Fruit fly (Drosophila melanogaster) whole organism, embryonic: Measurements from ENCODE around the gene Mob3.

Experiments used
- BtbVII ChIP-seq: fragments of 200-800 bp; sonication (Bioruptor generic); optimal IDR thresholded peaks from 3 replicates; lab custom pipeline; 2017; ENCODE audit warnings: missing biosample characterization, mild to moderate bottlenecking, missing genetic modification characterization
- CG1024 ChIP-seq: fragments of 200-800 bp; sonication (Bioruptor generic); IDR thresholded peaks from 2 replicates; pipeline ENCODE4 v1.3.6; 2022; ENCODE audit warnings: missing biosample characterization, missing genetic modification characterization
- CG10431 ChIP-seq: fragments of 200-800 bp; sonication (Bioruptor generic); optimal IDR thresholded peaks from 3 replicates; lab custom pipeline; 2018; ENCODE audit warnings: missing biosample characterization, mild to moderate bottlenecking, missing genetic modification characterization
- CG12104 ChIP-seq: fragments of 200-800 bp; sonication (Bioruptor generic); optimal IDR thresholded peaks from 3 replicates; lab custom pipeline; 2016; ENCODE audit warnings: missing biosample characterization, missing genetic modification characterization
- CG12299 ChIP-seq: fragments of 200-800 bp; sonication (Bioruptor generic); optimal IDR thresholded peaks from 2 replicates; lab custom pipeline; 2018; ENCODE audit warnings: missing biosample characterization, mild to moderate bottlenecking, missing genetic modification characterization
- CG12942 ChIP-seq: fragments of 200-800 bp; sonication (Bioruptor generic); optimal IDR thresholded peaks from 3 replicates; lab custom pipeline; 2016; ENCODE audit warnings: missing biosample characterization, missing genetic modification characterization
- CG13424 ChIP-seq: fragments of 200-800 bp; sonication (Bioruptor generic); optimal IDR thresholded peaks from 2 replicates; lab custom pipeline; 2019; ENCODE audit warnings: missing biosample characterization, mild to moderate bottlenecking, missing genetic modification characterization, moderate library complexity
- CG14014 ChIP-seq: fragments of 200-800 bp; sonication (Bioruptor generic); IDR thresholded peaks from 2 replicates; pipeline ENCODE4 v1.3.6; 2022; ENCODE audit warnings: missing biosample characterization, missing genetic modification characterization
- CG14050 ChIP-seq: fragments of 200-800 bp; sonication (Bioruptor generic); IDR thresholded peaks from 3 replicates; pipeline ENCODE4 v1.3.6; 2022; ENCODE audit warnings: missing biosample characterization, missing genetic modification characterization
- CG14860 ChIP-seq: fragments of 200-800 bp; sonication (Bioruptor generic); IDR thresholded peaks from 3 replicates; pipeline ENCODE4 v1.3.6; 2022; ENCODE audit warnings: missing biosample characterization, missing genetic modification characterization; ENCODE audit not compliant: partially characterized antibody
- CG17912 ChIP-seq: fragments of 200-800 bp; sonication (Bioruptor generic); optimal IDR thresholded peaks from 2 replicates; lab custom pipeline; 2018; ENCODE audit warnings: missing biosample characterization, mild to moderate bottlenecking, missing genetic modification characterization
- CG18764 ChIP-seq: fragments of 200-800 bp; sonication (Bioruptor generic); optimal IDR thresholded peaks from 3 replicates; lab custom pipeline; 2016; ENCODE audit warnings: missing biosample characterization, missing genetic modification characterization
- CG2202 ChIP-seq: fragments of 200-800 bp; sonication (Bioruptor generic); optimal IDR thresholded peaks from 2 replicates; lab custom pipeline; 2018; ENCODE audit warnings: missing biosample characterization, mild to moderate bottlenecking, missing genetic modification characterization
- CG2875 ChIP-seq: fragments of 200-800 bp; sonication (Bioruptor generic); optimal IDR thresholded peaks from 2 replicates; lab custom pipeline; 2017; ENCODE audit warnings: missing biosample characterization, mild to moderate bottlenecking, missing genetic modification characterization, missing genetic modification reagents
- CG30020 ChIP-seq: fragments of 200-800 bp; optimal IDR thresholded peaks from 2 replicates; lab custom pipeline; 2019; ENCODE audit warnings: missing biosample characterization, mild to moderate bottlenecking, missing genetic modification characterization, moderate library complexity
- CG30431 ChIP-seq: fragments of 200-800 bp; sonication (Bioruptor generic); optimal IDR thresholded peaks from 2 replicates; lab custom pipeline; 2017; ENCODE audit warnings: missing biosample characterization, missing genetic modification characterization
- CG34422 ChIP-seq: fragments of 200-800 bp; sonication (Bioruptor generic); IDR thresholded peaks from 3 replicates; pipeline ENCODE4 v1.3.6; 2022; ENCODE audit warnings: missing biosample characterization, missing genetic modification characterization
- CG7987 ChIP-seq: fragments of 200-800 bp; sonication (Bioruptor generic); optimal IDR thresholded peaks from 2 replicates; lab custom pipeline; 2018; ENCODE audit warnings: missing biosample characterization, mild to moderate bottlenecking, missing genetic modification characterization, moderate library complexity
- CG8089 ChIP-seq: fragments of 200-800 bp; sonication (Bioruptor generic); optimal IDR thresholded peaks from 3 replicates; lab custom pipeline; 2016; ENCODE audit warnings: missing biosample characterization, missing genetic modification characterization
- CG8290 ChIP-seq, 3 experiments: fragments of 200-800 bp; sonication (Bioruptor generic); optimal IDR thresholded peaks; 2 replicates each; lab custom pipeline; 2016 to 2019; ENCODE audit warnings: missing biosample characterization in 3 of 3, missing genetic modification characterization in 3 of 3, mild to moderate bottlenecking in 2 of 3, moderate library complexity in 1 of 3
- CG8924 ChIP-seq: fragments of 200-800 bp; optimal IDR thresholded peaks from 3 replicates; lab custom pipeline; 2019; ENCODE audit warnings: missing biosample characterization, mild to moderate bottlenecking, missing genetic modification characterization, moderate library complexity
- CG9437 ChIP-seq: fragments of 200-800 bp; sonication (Bioruptor generic); optimal IDR thresholded peaks from 2 replicates; lab custom pipeline; 2018; ENCODE audit warnings: missing biosample characterization, mild to moderate bottlenecking, missing genetic modification characterization
- D ChIP-seq, 2 experiments: fragments of 200-800 bp in 1 of 2; fragments of >200 bp in 1 of 2; sonication (Bioruptor generic) in 1 of 2; optimal IDR thresholded peaks; 2 replicates in 1 of 2; 3 replicates in 1 of 2; lab custom pipeline; 2017; ENCODE audit warnings: mild to moderate bottlenecking in 1 of 2, missing biosample characterization in 1 of 2, missing genetic modification characterization in 1 of 2, missing genetic modification reagents in 1 of 2
- Deaf1 ChIP-seq: fragments of 200-800 bp; optimal IDR thresholded peaks from 3 replicates; lab custom pipeline; 2019; ENCODE audit warnings: missing biosample characterization, mild to moderate bottlenecking, missing genetic modification characterization, moderate library complexity
- Dip3 ChIP-seq: fragments of 200-800 bp; sonication (Bioruptor generic); optimal IDR thresholded peaks from 3 replicates; lab custom pipeline; 2016; ENCODE audit warnings: missing biosample characterization, missing genetic modification characterization
- Dll ChIP-seq: fragments of 200-800 bp; sonication (Bioruptor generic); IDR thresholded peaks from 4 replicates; pipeline ENCODE4 v1.3.6; 2022; ENCODE audit warnings: missing biosample characterization, missing genetic modification characterization; ENCODE audit not compliant: partially characterized antibody
- Gsc ChIP-seq: fragments of 200-800 bp; sonication (Bioruptor generic); IDR thresholded peaks from 2 replicates; pipeline ENCODE4 v1.3.6; 2022; ENCODE audit warnings: missing biosample characterization, missing genetic modification characterization
- H15 ChIP-seq: fragments of 200-800 bp; sonication (Bioruptor generic); IDR thresholded peaks from 3 replicates; pipeline ENCODE4 v1.3.6; 2022; ENCODE audit warnings: missing biosample characterization, missing genetic modification characterization
- Hey ChIP-seq: fragments of 200-800 bp; sonication (Bioruptor generic); optimal IDR thresholded peaks from 3 replicates; lab custom pipeline; 2018; ENCODE audit warnings: missing biosample characterization, mild to moderate bottlenecking, missing genetic modification characterization
- Hr3 ChIP-seq: fragments of 200-800 bp; sonication (Bioruptor generic); optimal IDR thresholded peaks from 3 replicates; lab custom pipeline; 2016; ENCODE audit warnings: missing biosample characterization, missing genetic modification characterization
- Kr ChIP-seq: fragments of 200-800 bp; sonication (Bioruptor generic); optimal IDR thresholded peaks from 2 replicates; lab custom pipeline; 2017; ENCODE audit warnings: missing biosample characterization, mild to moderate bottlenecking, missing genetic modification characterization
- Max ChIP-seq: fragments of 200-800 bp; sonication (Bioruptor generic); optimal IDR thresholded peaks from 2 replicates; lab custom pipeline; 2016; ENCODE audit warnings: missing biosample characterization, mild to moderate bottlenecking, missing genetic modification characterization
- bab2 ChIP-seq: fragments of 200-800 bp; sonication (Bioruptor generic); optimal IDR thresholded peaks from 2 replicates; lab custom pipeline; 2016; ENCODE audit warnings: missing biosample characterization, missing genetic modification characterization
- chm ChIP-seq: fragments of 200-800 bp; sonication (Bioruptor generic); IDR thresholded peaks from 2 replicates; pipeline ENCODE4 v1.3.6; 2022; ENCODE audit warnings: missing biosample characterization, missing genetic modification characterization
- disco-r ChIP-seq: fragments of 200-800 bp; sonication (Bioruptor generic); optimal IDR thresholded peaks from 2 replicates; lab custom pipeline; 2016; ENCODE audit warnings: missing biosample characterization, missing genetic modification characterization
- dysf ChIP-seq: fragments of 200-800 bp; sonication (Bioruptor generic); IDR thresholded peaks from 3 replicates; pipeline ENCODE4 v1.3.6; 2022; ENCODE audit warnings: missing biosample characterization, missing genetic modification characterization
- fd64A ChIP-seq: fragments of 200-800 bp; sonication (Bioruptor generic); optimal IDR thresholded peaks from 3 replicates; lab custom pipeline; 2018; ENCODE audit warnings: missing biosample characterization, mild to moderate bottlenecking, missing genetic modification characterization
- gro ChIP-seq: fragments of 200-800 bp; sonication (Bioruptor generic); optimal IDR thresholded peaks from 2 replicates; lab custom pipeline; 2016; ENCODE audit warnings: missing biosample characterization, missing genetic modification characterization
- hkb ChIP-seq, 2 experiments: fragments of 200-800 bp in 1 of 2; fragments of >200 bp in 1 of 2; sonication (Bioruptor generic) in 1 of 2; IDR thresholded peaks in 1 of 2; optimal IDR thresholded peaks in 1 of 2; 2 replicates each; pipeline versions ENCODE4 v1.3.6 to Lab custom; 2017 to 2022; ENCODE audit warnings: missing biosample characterization in 1 of 2, missing genetic modification characterization in 1 of 2
- lola ChIP-seq, 3 experiments: fragments of >200 bp in 2 of 3; fragments of 200-800 bp in 1 of 3; sonication (Bioruptor generic) in 1 of 3; optimal IDR thresholded peaks; 2 replicates each; lab custom pipeline; 2017 to 2019; ENCODE audit warnings: missing biosample characterization in 3 of 3, missing genetic modification characterization in 3 of 3, mild to moderate bottlenecking in 1 of 3, moderate library complexity in 1 of 3
- mam ChIP-seq: fragments of 200-800 bp; sonication (Bioruptor generic); optimal IDR thresholded peaks from 3 replicates; lab custom pipeline; 2016; ENCODE audit warnings: missing biosample characterization, missing genetic modification characterization
- nerfin-1 ChIP-seq: fragments of 200-800 bp; sonication (Bioruptor generic); optimal IDR thresholded peaks from 3 replicates; lab custom pipeline; 2019; ENCODE audit warnings: missing biosample characterization, mild to moderate bottlenecking, missing genetic modification characterization, moderate library complexity
- odd ChIP-seq: fragments of 200-800 bp; sonication (Bioruptor generic); optimal IDR thresholded peaks from 2 replicates; lab custom pipeline; 2017; ENCODE audit warnings: missing biosample characterization, mild to moderate bottlenecking, missing genetic modification characterization
- so ChIP-seq: fragments of 200-800 bp; sonication (Bioruptor generic); IDR thresholded peaks from 3 replicates; pipeline ENCODE4 v1.3.6; 2022; ENCODE audit warnings: missing biosample characterization, missing genetic modification characterization
- sqz ChIP-seq: fragments of 200-800 bp; sonication (Bioruptor generic); optimal IDR thresholded peaks from 3 replicates; lab custom pipeline; 2018; ENCODE audit warnings: missing biosample characterization, mild to moderate bottlenecking, missing genetic modification characterization
- trh ChIP-seq: fragments of 200-800 bp; sonication (Bioruptor generic); optimal IDR thresholded peaks from 2 replicates; lab custom pipeline; 2016; ENCODE audit warnings: missing biosample characterization, missing genetic modification characterization
- twi ChIP-seq: fragments of 200-800 bp; optimal IDR thresholded peaks from 2 replicates; lab custom pipeline; 2019; ENCODE audit warnings: missing biosample characterization, mild to moderate bottlenecking, missing genetic modification characterization, moderate library complexity
- wek ChIP-seq: fragments of 200-800 bp; sonication (Bioruptor generic); optimal IDR thresholded peaks from 3 replicates; lab custom pipeline; 2018; ENCODE audit warnings: missing biosample characterization, mild to moderate bottlenecking, missing genetic modification characterization, moderate library complexity

Gene Mob3

DNA sequence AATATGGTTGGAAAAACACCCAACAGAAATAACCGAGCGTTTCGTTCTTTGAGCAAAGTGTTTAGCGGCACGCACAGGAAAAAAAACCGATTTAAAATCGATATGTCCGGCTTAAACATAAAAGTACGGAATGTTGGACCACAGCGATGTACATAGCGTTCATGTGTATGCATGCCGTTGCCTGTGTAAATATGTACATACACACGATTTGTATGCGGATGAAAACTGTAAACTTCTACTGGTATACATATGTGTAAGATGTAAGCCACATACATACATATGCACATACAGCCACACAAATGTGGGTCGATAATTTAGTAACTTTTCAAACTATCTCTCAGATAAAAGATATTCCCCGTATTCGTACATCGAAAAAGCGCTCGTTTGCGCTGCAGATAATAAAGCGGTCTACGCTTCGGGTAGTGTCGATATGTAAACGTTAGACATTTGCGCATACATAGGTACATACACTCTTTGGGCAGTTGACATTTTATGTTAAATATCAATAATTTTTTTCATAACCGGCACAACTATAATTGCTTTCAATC is 15.4 kb upstream of the Mob3 start:
- no peak for TF ChIP-seq CG30431
- TF ChIP-seq lola (GFP tag; optimal IDR thresholded peaks at IDR 0.05; lab: Kevin White, UChicago) = peak in 1 of 3 experiments; percentile 51
- TF ChIP-seq gro (GFP tag; lab: Kevin White, UChicago) = no peak
- 0 out of 3 replicates have a peak, but pooled peaks have one; percentile 39 for TF ChIP-seq CG34422 (GFP tag; lab: Robert Waterston, UW)
- no peak for TF ChIP-seq H15
- TF ChIP-seq so (GFP tag; lab: Robert Waterston, UW) = no peak
- no peak for TF ChIP-seq CG12104 (GFP tag; lab: Kevin White, UChicago)
- TF ChIP-seq CG17912 (GFP tag; lab: Kevin White, UChicago) = peak; percentile 44
- TF ChIP-seq CG2875 = peak; percentile 27
- peak; percentile 20 for TF ChIP-seq trh (GFP tag; lab: Kevin White, UChicago)
- TF ChIP-seq CG10431 = peak; percentile 19
- peak; percentile 81 for TF ChIP-seq Deaf1
- TF ChIP-seq CG8924 (tag; lab: Kevin White, UChicago) = peak; percentile 33
- no peak for TF ChIP-seq CG18764 (GFP tag; lab: Kevin White, UChicago)
- TF ChIP-seq Hr3 = no peak
- TF ChIP-seq D (optimal IDR thresholded peaks at IDR 0.05; lab: Kevin White, UChicago) = no peak
- TF ChIP-seq D (GFP tag; optimal IDR thresholded peaks at IDR 0.05; lab: Kevin White, UChicago) = peak; percentile 57
- TF ChIP-seq twi (tag; lab: Kevin White, UChicago) = peak; percentile 53
- TF ChIP-seq BtbVII (GFP tag; lab: Kevin White, UChicago) = peak; percentile 60
- no peak for TF ChIP-seq Dip3 (GFP tag; lab: Kevin White, UChicago)
- TF ChIP-seq CG2202 (tag; lab: Kevin White, UChicago) = peak; percentile 30
- no peak for TF ChIP-seq mam (GFP tag; lab: Kevin White, UChicago)
- peak; percentile 61; the same call in 1 of the 2 replicates for TF ChIP-seq CG1024 (GFP tag; lab: Robert Waterston, UW)
- peak; percentile 34 for TF ChIP-seq CG13424
- TF ChIP-seq bab2 (GFP tag; lab: Kevin White, UChicago) = peak; percentile 17
- peak; percentile 15 for TF ChIP-seq CG8290 (GFP tag; optimal IDR thresholded peaks at IDR 0.05; lab: Kevin White, UChicago)
- TF ChIP-seq CG8290 (tag; optimal IDR thresholded peaks at IDR 0.05; lab: Kevin White, UChicago) = peak in 1 of 2 experiments; percentile 73
- peak; percentile 75 for TF ChIP-seq fd64A (GFP tag; lab: Kevin White, UChicago)
- TF ChIP-seq chm (GFP tag; lab: Robert Waterston, UW) = peak; percentile 80
- TF ChIP-seq hkb (optimal IDR thresholded peaks at IDR 0.05; lab: Kevin White, UChicago) = no peak
- peak; percentile 42; the same call in 1 of the 2 replicates for TF ChIP-seq hkb (GFP tag; IDR thresholded peaks at IDR 0.05; lab: Robert Waterston, UW)
- TF ChIP-seq sqz = peak; percentile 64
- peak; percentile 31; the same call in 1 of the 2 replicates for TF ChIP-seq CG14014 (GFP tag; lab: Robert Waterston, UW)
- peak; percentile 74 for TF ChIP-seq CG30020
- 0 out of 4 replicates have a peak, but pooled peaks have one; percentile 24 for TF ChIP-seq Dll (GFP tag; lab: Robert Waterston, UW)
- no peak for TF ChIP-seq CG14860 (GFP tag; lab: Robert Waterston, UW)
- no peak for TF ChIP-seq Gsc (GFP tag; lab: Robert Waterston, UW)
- no peak for TF ChIP-seq CG14050 (GFP tag; lab: Robert Waterston, UW)
- peak; percentile 72 for TF ChIP-seq CG7987 (GFP tag; lab: Kevin White, UChicago)
- TF ChIP-seq dysf (GFP tag; lab: Robert Waterston, UW) = no peak
- TF ChIP-seq Kr (GFP tag; lab: Kevin White, UChicago) = peak; percentile 49
- TF ChIP-seq CG8089 (GFP tag; lab: Kevin White, UChicago) = peak; percentile 26
- no peak for TF ChIP-seq disco-r (GFP tag; lab: Kevin White, UChicago)
- TF ChIP-seq CG12942 (GFP tag; lab: Kevin White, UChicago) = no peak
- TF ChIP-seq Max (GFP tag; lab: Kevin White, UChicago) = no peak
- TF ChIP-seq CG9437 = no peak
- peak; percentile 11 for TF ChIP-seq odd (GFP tag; lab: Kevin White, UChicago)
- TF ChIP-seq nerfin-1 = peak; percentile 91
- TF ChIP-seq wek (GFP tag; lab: Kevin White, UChicago) = peak; percentile 70
- TF ChIP-seq Hey (tag; lab: Kevin White, UChicago) = no peak
- TF ChIP-seq CG12299 (tag; lab: Kevin White, UChicago) = peak; percentile 55
